Fruit fly (Drosophila melanogaster) whole organism, embryonic: ENCODE data around the gene CG15412.

Experiments
- Atf6 ChIP-seq: fragments of 200-800 bp; sonication (Bioruptor generic); IDR thresholded peaks from 2 replicates; pipeline ENCODE4 v1.3.6; 2022; ENCODE audit warnings: missing biosample characterization, missing genetic modification characterization
- B-H1 ChIP-seq: fragments of 200-800 bp; sonication (Bioruptor generic); IDR thresholded peaks from 3 replicates; pipeline ENCODE4 v1.3.6; 2022; ENCODE audit warnings: missing biosample characterization, missing genetic modification characterization
- BEAF-32 ChIP-seq: fragments of 200-800 bp; sonication (Bioruptor generic); optimal IDR thresholded peaks from 3 replicates; lab custom pipeline; 2017; ENCODE audit warnings: missing biosample characterization, missing genetic modification characterization, mild to moderate bottlenecking, moderate library complexity, missing genetic modification reagents
- Bgb ChIP-seq: fragments of 200-800 bp; sonication (Bioruptor generic); IDR thresholded peaks from 2 replicates; pipeline ENCODE4 v1.3.6; 2022; ENCODE audit warnings: missing biosample characterization, missing genetic modification characterization; ENCODE audit not compliant: partially characterized antibody
- CG10209 ChIP-seq: fragments of 200-800 bp; sonication (Bioruptor generic); optimal IDR thresholded peaks from 3 replicates; lab custom pipeline; 2017; ENCODE audit warnings: missing biosample characterization, mild to moderate bottlenecking, missing genetic modification characterization, missing genetic modification reagents
- CG11560 ChIP-seq: fragments of 200-800 bp; sonication (Bioruptor generic); IDR thresholded peaks from 3 replicates; pipeline ENCODE4 v1.3.6; 2022; ENCODE audit warnings: missing biosample characterization, missing genetic modification characterization
- CG11695 ChIP-seq: fragments of 200-800 bp; sonication (Bioruptor generic); IDR thresholded peaks from 3 replicates; pipeline ENCODE4 v1.3.6; 2022; ENCODE audit warnings: missing biosample characterization, missing genetic modification characterization
- CG12299 ChIP-seq: fragments of 200-800 bp; sonication (Bioruptor generic); optimal IDR thresholded peaks from 2 replicates; lab custom pipeline; 2018; ENCODE audit warnings: missing biosample characterization, mild to moderate bottlenecking, missing genetic modification characterization
- CG13287 ChIP-seq: fragments of 200-800 bp; sonication (Bioruptor generic); IDR thresholded peaks from 2 replicates; pipeline ENCODE4 v1.3.6; 2022; ENCODE audit warnings: missing biosample characterization, missing genetic modification characterization; ENCODE audit not compliant: partially characterized antibody
- CG13624 ChIP-seq: fragments of 200-800 bp; sonication (Bioruptor generic); optimal IDR thresholded peaks from 2 replicates; lab custom pipeline; 2016; ENCODE audit warnings: missing biosample characterization, missing genetic modification characterization
- CG14050 ChIP-seq: fragments of 200-800 bp; sonication (Bioruptor generic); IDR thresholded peaks from 3 replicates; pipeline ENCODE4 v1.3.6; 2022; ENCODE audit warnings: missing biosample characterization, missing genetic modification characterization
- CG15514 ChIP-seq: fragments of 200-800 bp; sonication (Bioruptor generic); optimal IDR thresholded peaks from 3 replicates; lab custom pipeline; 2017; ENCODE audit warnings: missing biosample characterization, missing genetic modification characterization, mild to moderate bottlenecking, moderate library complexity, missing genetic modification reagents
- CG15601 ChIP-seq: fragments of 200-800 bp; sonication (Bioruptor generic); optimal IDR thresholded peaks from 3 replicates; lab custom pipeline; 2019; ENCODE audit warnings: missing biosample characterization, mild to moderate bottlenecking, missing genetic modification characterization, moderate library complexity
- CG17361 ChIP-seq: fragments of 200-800 bp; sonication (Bioruptor generic); IDR thresholded peaks from 3 replicates; pipeline ENCODE4 v1.3.6; 2022; ENCODE audit warnings: missing biosample characterization, missing genetic modification characterization
- CG2678 ChIP-seq: fragments of 200-800 bp; sonication (Bioruptor generic); optimal IDR thresholded peaks from 3 replicates; lab custom pipeline; 2019; ENCODE audit warnings: missing biosample characterization, mild to moderate bottlenecking, missing genetic modification characterization, moderate library complexity
- CG2712 ChIP-seq: fragments of 200-800 bp; optimal IDR thresholded peaks from 3 replicates; lab custom pipeline; 2019; ENCODE audit warnings: missing biosample characterization, mild to moderate bottlenecking, missing genetic modification characterization, moderate library complexity
- CG3065 ChIP-seq: fragments of 200-800 bp; sonication (Bioruptor generic); optimal IDR thresholded peaks from 2 replicates; lab custom pipeline; 2016; ENCODE audit warnings: missing biosample characterization, missing genetic modification characterization
- CG31441 ChIP-seq: fragments of 200-800 bp; sonication (Bioruptor generic); IDR thresholded peaks from 2 replicates; pipeline ENCODE4 v1.3.6; 2022; ENCODE audit warnings: missing biosample characterization, missing genetic modification characterization
- CG3995 ChIP-seq: fragments of 200-800 bp; sonication (Bioruptor generic); optimal IDR thresholded peaks from 3 replicates; lab custom pipeline; 2016; ENCODE audit warnings: missing biosample characterization, missing genetic modification characterization
- CG4424 ChIP-seq: fragments of 200-800 bp; sonication (Bioruptor generic); optimal IDR thresholded peaks from 3 replicates; lab custom pipeline; 2016; ENCODE audit warnings: missing biosample characterization, missing genetic modification characterization
- CG6689 ChIP-seq: fragments of 200-800 bp; sonication (Bioruptor generic); IDR thresholded peaks from 2 replicates; pipeline ENCODE4 v1.3.6; 2022; ENCODE audit warnings: missing biosample characterization, missing genetic modification characterization
- CG7987 ChIP-seq: fragments of 200-800 bp; sonication (Bioruptor generic); optimal IDR thresholded peaks from 2 replicates; lab custom pipeline; 2018; ENCODE audit warnings: missing biosample characterization, mild to moderate bottlenecking, missing genetic modification characterization, moderate library complexity
- CG8359 ChIP-seq: fragments of 200-800 bp; sonication (Bioruptor generic); optimal IDR thresholded peaks from 2 replicates; lab custom pipeline; 2017; ENCODE audit warnings: missing biosample characterization, mild to moderate bottlenecking, missing genetic modification characterization, borderline replicate concordance
- Dp ChIP-seq: fragments of 200-800 bp; sonication (Bioruptor generic); optimal IDR thresholded peaks from 2 replicates; lab custom pipeline; 2018; ENCODE audit warnings: missing biosample characterization, mild to moderate bottlenecking, missing genetic modification characterization, moderate library complexity
- Dref ChIP-seq: fragments of 200-800 bp; sonication (Bioruptor generic); IDR thresholded peaks from 2 replicates; pipeline ENCODE4 v1.3.6; 2022; ENCODE audit warnings: missing biosample characterization, missing genetic modification characterization
- ERR ChIP-seq: fragments of 200-800 bp; sonication (Bioruptor generic); optimal IDR thresholded peaks from 2 replicates; lab custom pipeline; 2016; ENCODE audit warnings: missing biosample characterization, missing genetic modification characterization
- HmgD ChIP-seq: fragments of 200-800 bp; sonication (Bioruptor generic); optimal IDR thresholded peaks from 3 replicates; lab custom pipeline; 2016; ENCODE audit warnings: missing biosample characterization, missing genetic modification characterization
- Med ChIP-seq: fragments of 200-800 bp; sonication (Bioruptor generic); peaks from one replicate; lab custom pipeline; 2016; ENCODE audit warnings: missing biosample characterization, missing genetic modification characterization, mild to moderate bottlenecking, inconsistent platforms, moderate library complexity
- Mes4 ChIP-seq: fragments of 200-800 bp; sonication (Bioruptor generic); optimal IDR thresholded peaks from 2 replicates; lab custom pipeline; 2016; ENCODE audit warnings: missing biosample characterization, missing genetic modification characterization
- Myb ChIP-seq: fragments of 200-800 bp; sonication (Bioruptor generic); optimal IDR thresholded peaks from 2 replicates; lab custom pipeline; 2016; ENCODE audit warnings: missing biosample characterization, missing genetic modification characterization
- NfI ChIP-seq: fragments of 200-800 bp; sonication (Bioruptor generic); optimal IDR thresholded peaks from 3 replicates; lab custom pipeline; 2018; ENCODE audit warnings: missing biosample characterization, mild to moderate bottlenecking, missing genetic modification characterization, moderate library complexity
- Sry-δ ChIP-seq: fragments of 200-800 bp; sonication (Bioruptor generic); optimal IDR thresholded peaks from 2 replicates; lab custom pipeline; 2016; ENCODE audit warnings: missing biosample characterization, missing genetic modification characterization
- Stat92E ChIP-seq, 3 experiments: fragments of >200 bp in 2 of 3; fragments of 200-800 bp in 1 of 3; sonication (Bioruptor generic) in 1 of 3; optimal IDR thresholded peaks; 2 replicates each; lab custom pipeline; 2017 to 2019; ENCODE audit warnings: missing biosample characterization in 3 of 3, missing genetic modification characterization in 3 of 3, mild to moderate bottlenecking in 1 of 3, moderate library complexity in 1 of 3
- YL-1 ChIP-seq: fragments of 200-800 bp; sonication (Bioruptor generic); optimal IDR thresholded peaks from 3 replicates; lab custom pipeline; 2017; ENCODE audit warnings: missing biosample characterization, mild to moderate bottlenecking, missing genetic modification characterization
- amos ChIP-seq: fragments of 200-800 bp; sonication (Bioruptor generic); IDR thresholded peaks from 2 replicates; pipeline ENCODE4 v1.3.6; 2022; ENCODE audit warnings: missing biosample characterization, missing genetic modification characterization; ENCODE audit not compliant: partially characterized antibody
- ato ChIP-seq: fragments of 200-800 bp; sonication (Bioruptor generic); IDR thresholded peaks from 2 replicates; pipeline ENCODE4 v1.3.6; 2022; ENCODE audit warnings: missing biosample characterization, missing genetic modification characterization; ENCODE audit not compliant: partially characterized antibody
- bbx ChIP-seq: fragments of 200-800 bp; sonication (Bioruptor generic); IDR thresholded peaks from 2 replicates; pipeline ENCODE4 v1.3.6; 2022; ENCODE audit warnings: missing biosample characterization, missing genetic modification characterization; ENCODE audit not compliant: partially characterized antibody
- chm ChIP-seq: fragments of 200-800 bp; sonication (Bioruptor generic); IDR thresholded peaks from 2 replicates; pipeline ENCODE4 v1.3.6; 2022; ENCODE audit warnings: missing biosample characterization, missing genetic modification characterization
- fd102C ChIP-seq: fragments of 200-800 bp; sonication (Bioruptor generic); optimal IDR thresholded peaks from 2 replicates; lab custom pipeline; 2018; ENCODE audit warnings: missing biosample characterization, mild to moderate bottlenecking, missing genetic modification characterization, moderate library complexity
- ftz-f1 ChIP-seq: fragments of 200-800 bp; sonication (Bioruptor generic); optimal IDR thresholded peaks from 2 replicates; lab custom pipeline; 2016; ENCODE audit warnings: missing biosample characterization, missing genetic modification characterization
- luna ChIP-seq: fragments of 200-800 bp; sonication (Bioruptor generic); optimal IDR thresholded peaks from 2 replicates; lab custom pipeline; 2016; ENCODE audit warnings: missing biosample characterization, missing genetic modification characterization
- mld ChIP-seq: fragments of 200-800 bp; sonication (Bioruptor generic); IDR thresholded peaks from 3 replicates; pipeline ENCODE4 v1.3.6; 2022; ENCODE audit warnings: missing biosample characterization, missing genetic modification characterization; ENCODE audit not compliant: partially characterized antibody
- oc ChIP-seq: fragments of 200-800 bp; sonication (Bioruptor generic); optimal IDR thresholded peaks from 2 replicates; lab custom pipeline; 2018; ENCODE audit warnings: missing biosample characterization, mild to moderate bottlenecking, missing genetic modification characterization, moderate library complexity
- otp ChIP-seq: fragments of 200-800 bp; sonication (Bioruptor generic); IDR thresholded peaks from 3 replicates; pipeline ENCODE4, ENCODE4 v1.3.6; 2022; ENCODE audit warnings: missing biosample characterization, missing genetic modification characterization
- tin ChIP-seq: fragments of 200-800 bp; sonication (Bioruptor generic); optimal IDR thresholded peaks from 3 replicates; lab custom pipeline; 2016; ENCODE audit warnings: missing biosample characterization, missing genetic modification characterization
- unc-4 ChIP-seq: fragments of 200-800 bp; sonication (Bioruptor generic); IDR thresholded peaks from 2 replicates; pipeline ENCODE4 v1.3.6; 2022; ENCODE audit warnings: missing biosample characterization, missing genetic modification characterization; ENCODE audit not compliant: partially characterized antibody
- vvl ChIP-seq: fragments of 200-800 bp; sonication (Bioruptor generic); IDR thresholded peaks from 2 replicates; pipeline ENCODE4 v1.3.6; 2022; ENCODE audit warnings: missing biosample characterization, missing genetic modification characterization
- zen ChIP-seq: fragments of 200-800 bp; sonication (Bioruptor generic); optimal IDR thresholded peaks from 3 replicates; lab custom pipeline; 2018; ENCODE audit warnings: missing biosample characterization, mild to moderate bottlenecking, missing genetic modification characterization, moderate library complexity
- zf30C ChIP-seq: fragments of 200-800 bp; sonication (Bioruptor generic); optimal IDR thresholded peaks from 3 replicates; lab custom pipeline; 2018; ENCODE audit warnings: missing biosample characterization, mild to moderate bottlenecking, missing genetic modification characterization

CG15412 gene

dm6 chr2L:3373242-3373641, 2.3 kb downstream of the CG15412 start, which contains the start of gene GramD1B (continued):
- TF ChIP-seq CG3065 (GFP tag; lab: Kevin White, UChicago) (no peak), otp (GFP tag; lab: Robert Waterston, UW) (no peak), Bgb (peak; percentile 50), Dref (GFP tag; lab: Robert Waterston, UW) (peak; percentile 19; the same call in 1 of the 2 replicates), HmgD (GFP tag; lab: Kevin White, UChicago) (peak; percentile 13), BEAF-32 (peak; percentile 49), zf30C (GFP tag; lab: Kevin White, UChicago) (no peak), Dp (GFP tag; lab: Kevin White, UChicago) (peak; percentile 95), mld (GFP tag; lab: Robert Waterston, UW) (no peak), bbx (peak; percentile 59), CG8359 (GFP tag; lab: Kevin White, UChicago) (no peak), CG2712 (peak; percentile 20), CG4424 (GFP tag; lab: Kevin White, UChicago) (peak; percentile 5), CG11695 (GFP tag; lab: Robert Waterston, UW) (no peak), zen (tag; lab: Kevin White, UChicago) (peak; percentile 25), YL-1 (GFP tag; lab: Kevin White, UChicago) (peak; percentile 57), oc (no peak), Myb (GFP tag; lab: Kevin White, UChicago) (peak; percentile 33), CG14050 (GFP tag; lab: Robert Waterston, UW) (0 out of 3 replicates have a peak, but pooled peaks have one; percentile 22), fd102C (GFP tag; lab: Kevin White, UChicago) (no peak), CG31441 (no peak; the same call in 1 of the 2 replicates), CG6689 (no peak), tin (peak; percentile 4), amos (GFP tag; lab: Robert Waterston, UW) (peak; percentile 40; the same call in 1 of the 2 replicates), CG2678 (tag; lab: Kevin White, UChicago) (peak; percentile 5), CG15514 (peak; percentile 61), CG13287 (GFP tag; lab: Robert Waterston, UW) (peak; percentile 57; the same call in 1 of the 2 replicates), unc-4 (GFP tag; lab: Robert Waterston, UW) (peak; percentile 32; the same call in 1 of the 2 replicates), vvl (GFP tag; lab: Robert Waterston, UW) (no peak; the same call in 1 of the 2 replicates), CG17361 (GFP tag; lab: Robert Waterston, UW) (0 out of 3 replicates have a peak, but pooled peaks have one; percentile 34), ERR (no peak), NfI (GFP tag; lab: Kevin White, UChicago) (peak; percentile 34), Med (peak; percentile 83), luna (no peak), CG10209 (GFP tag; lab: Kevin White, UChicago) (no peak), CG3995 (GFP tag; lab: Kevin White, UChicago) (peak; percentile 72), CG11560 (no peak), ftz-f1 (GFP tag; lab: Kevin White, UChicago) (no peak), Sry-δ (GFP tag; lab: Kevin White, UChicago) (peak; percentile 32), B-H1 (no peak), CG13624 (GFP tag; lab: Kevin White, UChicago) (peak; percentile 24), Stat92E (GFP tag; optimal IDR thresholded peaks at IDR 0.05; lab: Kevin White, UChicago) (peak in 1 of 3 experiments; percentile 10), Atf6 (no peak), CG12299 (tag; lab: Kevin White, UChicago) (peak; percentile 53), Mes4 (no peak), CG7987 (GFP tag; lab: Kevin White, UChicago) (peak; percentile 25), chm (GFP tag; lab: Robert Waterston, UW) (no peak), ato (GFP tag; lab: Robert Waterston, UW) (peak; percentile 14; the same call in 1 of the 2 replicates), CG15601 (tag; lab: Kevin White, UChicago) (peak; percentile 10)
